Worm (Caenorhabditis elegans): ENCODE data around the gene C53B7.2.

C53B7.2 gene

ce11 chrX:6804857-6805256, 41.2 kb upstream of the C53B7.2 start (continued):
- TF ChIP-seq lin-40 (tag; optimal IDR thresholded peaks at IDR 0.05) (peak; percentile 46), unc-62 (GFP tag; optimal IDR thresholded peaks at IDR 0.05) (no peak), hrde-1 (tag; optimal IDR thresholded peaks at IDR 0.05; ENCODE audit: borderline replicate concordance) (no peak), zim-3 (tag; optimal IDR thresholded peaks at IDR 0.05) (no peak), lin-35 (GFP tag; optimal IDR thresholded peaks at IDR 0.05) (peak in 1 of 3 experiments; percentile 78), snpc-4 (GFP tag; optimal IDR thresholded peaks at IDR 0.05) (no peak), snpc-4 (tag; optimal IDR thresholded peaks at IDR 0.05) (peak in 1 of 4 experiments; percentile 5), egrh-3 (GFP tag; IDR thresholded peaks at IDR 0.05) (no peak), nhr-80 (tag; optimal IDR thresholded peaks at IDR 0.05) (peak; percentile 86)

- TF ChIP-seq cebp-2 (GFP tag; IDR thresholded peaks at IDR 0.05) (no peak), egrh-3 (GFP tag; IDR thresholded peaks at IDR 0.05) (no peak), ceh-79 (tag; optimal IDR thresholded peaks at IDR 0.05) (no peak), nhr-90 (tag; optimal IDR thresholded peaks at IDR 0.05) (no peak), chd-7 (tag; optimal IDR thresholded peaks at IDR 0.05) (no peak), madf-6 (GFP tag; IDR thresholded peaks at IDR 0.05) (no peak), Y56A3A.18 (GFP tag; IDR thresholded peaks at IDR 0.05) (no peak), unc-130 (GFP tag; optimal IDR thresholded peaks at IDR 0.05) (no peak), lsl-1 (GFP tag; optimal IDR thresholded peaks at IDR 0.05) (no peak), F57C9.4 (tag; optimal IDR thresholded peaks at IDR 0.05) (no peak), tbp1 (GFP tag; optimal IDR thresholded peaks at IDR 0.05) (no peak), snpc-1.3 (tag; optimal IDR thresholded peaks at IDR 0.05; ENCODE audit: insufficient read depth) (no peak), attf-5 (GFP tag; optimal IDR thresholded peaks at IDR 0.05) (no peak), ztf-18 (tag; optimal IDR thresholded peaks at IDR 0.05) (no peak), F57A8.1 (GFP tag; optimal IDR thresholded peaks at IDR 0.05) (no peak), B0336.3 (GFP tag; IDR thresholded peaks at IDR 0.05) (no peak), atf-7 (tag; optimal IDR thresholded peaks at IDR 0.05) (no peak), attf-6 (GFP tag; IDR thresholded peaks at IDR 0.05) (no peak), ceh-58 (GFP tag; IDR thresholded peaks at IDR 0.05) (no peak)
These were observed 40.6 kb upstream of the C53B7.2 start for ce11 chrX:6805427-6805826.

ce11 chrX:6806463-6806862, 39.6 kb upstream of the C53B7.2 start, which contains the start of gene atg-2:
TSS of gene atg-2 (plus strand) at chrX:6806763.
- no peak for TF ChIP-seq madf-10 (tag; optimal IDR thresholded peaks at IDR 0.05)
- TF ChIP-seq bed-1 (GFP tag; IDR thresholded peaks at IDR 0.05) = no peak
- TF ChIP-seq egl-44 (GFP tag; IDR thresholded peaks at IDR 0.05) = no peak
- TF ChIP-seq F23B12.7 (tag; optimal IDR thresholded peaks at IDR 0.05; ENCODE audit: insufficient read depth) = no peak
- TF ChIP-seq ztf-3 (GFP tag; optimal IDR thresholded peaks at IDR 0.05) = no peak
- no peak for TF ChIP-seq repo-1 (tag; optimal IDR thresholded peaks at IDR 0.05)
- no peak for TF ChIP-seq ceh-58 (GFP tag; IDR thresholded peaks at IDR 0.05)
- TF ChIP-seq B0019.2 (GFP tag; conservative IDR thresholded peaks at IDR 0.05) = no peak
- no peak for TF ChIP-seq sptf-2 (GFP tag; optimal IDR thresholded peaks at IDR 0.05)
- TF ChIP-seq ztf-26 (tag; optimal IDR thresholded peaks at IDR 0.05) = no peak
- no peak for TF ChIP-seq ceh-40 (GFP tag; IDR thresholded peaks at IDR 0.05)
- no peak for TF ChIP-seq ekl-4 (GFP tag; IDR thresholded peaks at IDR 0.05)
- no peak for TF ChIP-seq aptf-2 (GFP tag; conservative IDR thresholded peaks at IDR 0.05)
